Worm (Caenorhabditis elegans) whole organism, young adult: ENCODE results near the gene C49G7.7.

Experiments used
- ceh-79 ChIP-seq: sonication (generic microtip); optimal IDR thresholded peaks from 2 replicates; lab custom pipeline; 2017; ENCODE audit warnings: mild to moderate bottlenecking, missing genetic modification characterization, missing compliant biosample characterization
- mcd-1 ChIP-seq: fragments of 200-800 bp; sonication (Bioruptor generic); IDR thresholded peaks from 2 replicates; pipeline ENCODE4 v1.3.6; 2022; ENCODE audit warnings: missing genetic modification reagents, missing genetic modification characterization, missing compliant biosample characterization
- pha-4 ChIP-seq: fragments of 150-350 bp; sonication (generic microtip); optimal IDR thresholded peaks from 2 replicates; lab custom pipeline; 2014; ENCODE audit warnings: missing biosample characterization, missing genetic modification reagents, missing genetic modification characterization

ce11 chrV:3987616-3988015 is 46.7 kb upstream of the C49G7.7 start, which contains the start of gene nlp-28:
- TF ChIP-seq ceh-79 (tag; lab: Kevin White, UChicago) (no peak), pha-4 (no peak), mcd-1 (GFP tag; lab: Robert Waterston, UW) (no peak)
